Worm (Caenorhabditis elegans) whole organism, early embryonic: Measurements from ENCODE around the gene zip-6.
"Not testable (repeated sequence)": the region's sequence is repeated elsewhere in the genome, so short reads cannot be mapped to it uniquely, and the experiment has no call there.

Experiments
- B0310.2 ChIP-seq: sonication (generic microtip); optimal IDR thresholded peaks from 2 replicates; lab custom pipeline; 2016; ENCODE audit warnings: mild to moderate bottlenecking, missing genetic modification characterization, missing compliant biosample characterization
- F13C5.2 ChIP-seq: sonication (generic microtip); optimal IDR thresholded peaks from 2 replicates; lab custom pipeline; 2017; ENCODE audit warnings: mild to moderate bottlenecking, missing genetic modification characterization, inconsistent platforms, missing compliant biosample characterization
- aly-1 ChIP-seq: sonication (generic microtip); optimal IDR thresholded peaks from 2 replicates; lab custom pipeline; 2016; ENCODE audit warnings: missing genetic modification characterization, missing compliant biosample characterization
- ama-1 ChIP-seq: fragments of 150-350 bp; optimal IDR thresholded peaks from 2 replicates; lab custom pipeline; 2014
- ceh-13 ChIP-seq: fragments of 200-800 bp; sonication (Bioruptor generic); optimal IDR thresholded peaks from 2 replicates; lab custom pipeline; 2018; ENCODE audit warnings: mild to moderate bottlenecking, missing genetic modification characterization, missing compliant biosample characterization
- ets-7 ChIP-seq: sonication (generic microtip); optimal IDR thresholded peaks from 2 replicates; lab custom pipeline; 2016; ENCODE audit warnings: missing genotype, missing genetic modification characterization, missing compliant biosample characterization
- flt-1 ChIP-seq: fragments of 200-800 bp; sonication (Bioruptor generic); IDR thresholded peaks from 2 replicates; pipeline ENCODE4 v1.3.6; 2022; ENCODE audit warnings: missing genetic modification characterization, missing compliant biosample characterization
- hmbx-1 ChIP-seq: sonication (generic microtip); optimal IDR thresholded peaks from 2 replicates; lab custom pipeline; 2016; ENCODE audit warnings: mild to moderate bottlenecking, missing genetic modification characterization, missing compliant biosample characterization
- hmg-4 ChIP-seq: fragments of 200-800 bp; sonication (Bioruptor generic); optimal IDR thresholded peaks from 2 replicates; lab custom pipeline; 2018; ENCODE audit warnings: mild to moderate bottlenecking, missing genetic modification characterization, missing compliant biosample characterization
- pes-1 ChIP-seq: fragments of 200-800 bp; sonication (Bioruptor generic); IDR thresholded peaks from 2 replicates; pipeline ENCODE4 v1.3.6; 2022; ENCODE audit warnings: missing genetic modification reagents, missing genetic modification characterization, missing compliant biosample characterization
- scrt-1 ChIP-seq: fragments of 200-800 bp; sonication (Bioruptor generic); IDR thresholded peaks from 2 replicates; pipeline ENCODE4 v1.3.6; 2022; ENCODE audit warnings: missing genetic modification characterization, missing compliant biosample characterization
- sea-1 ChIP-seq: fragments of 200-800 bp; sonication (Bioruptor generic); conservative IDR thresholded peaks from 2 replicates; pipeline ENCODE4 v1.3.6; 2022; ENCODE audit warnings: missing genetic modification characterization, missing compliant biosample characterization
- tbx-11 ChIP-seq: fragments of 200-800 bp; sonication (Bioruptor generic); IDR thresholded peaks from 2 replicates; pipeline ENCODE4 v1.3.6; 2022; ENCODE audit warnings: missing genetic modification characterization, missing compliant biosample characterization
- tra-4 ChIP-seq: sonication (generic microtip); optimal IDR thresholded peaks from 2 replicates; lab custom pipeline; 2017; ENCODE audit warnings: missing genetic modification characterization, missing compliant biosample characterization

DNA sequence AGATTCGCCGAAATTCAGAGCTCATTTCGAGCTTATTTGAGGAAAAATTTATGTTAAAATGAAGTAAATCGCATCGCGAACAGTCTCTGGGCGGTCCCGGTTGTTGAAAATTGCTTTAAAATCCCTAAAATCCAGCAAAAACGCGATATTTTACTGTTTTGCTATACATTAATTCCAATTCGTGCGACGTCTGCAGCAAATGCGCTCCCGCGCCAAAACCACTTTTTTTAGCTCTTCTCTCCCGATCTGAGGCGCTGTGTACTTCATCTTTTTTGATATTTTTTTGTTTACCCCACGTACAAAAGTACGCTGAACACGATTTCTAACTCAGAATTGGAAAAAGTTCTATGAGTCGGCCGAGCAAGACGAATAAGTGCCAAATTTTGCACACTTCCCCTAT is 19.0 kb downstream of the zip-6 start, which contains the start of gene R07H5.16:
- TF ChIP-seq aly-1 (tag; lab: Kevin White, UChicago); ama-1 (lab: Kevin White, UChicago); B0310.2 (tag; lab: Kevin White, UChicago); ceh-13; ets-7 (tag; lab: Kevin White, UChicago); hmg-4 (GFP tag; lab: Kevin White, UChicago); scrt-1 (GFP tag; lab: Robert Waterston, UW); flt-1 (GFP tag; lab: Robert Waterston, UW); sea-1 (GFP tag; lab: Robert Waterston, UW); tra-4 (tag; lab: Kevin White, UChicago); F13C5.2 (tag; lab: Kevin White, UChicago); hmbx-1 (tag; lab: Kevin White, UChicago); tbx-11 (GFP tag; lab: Robert Waterston, UW); pes-1: not testable (repeated sequence)
